Fruit fly (Drosophila melanogaster) Kc167 (cell line): ENCODE data around the gene CG7298.

Source experiments
- Sin3A ChIP-seq: fragments of >200 bp; optimal IDR thresholded peaks from 2 replicates; lab custom pipeline; 2018; ENCODE audit warnings: missing external identifiers
- insv ChIP-seq: fragments of >200 bp; optimal IDR thresholded peaks from 3 replicates; lab custom pipeline; 2018; ENCODE audit warnings: missing external identifiers
- psq ChIP-seq: fragments of >200 bp; optimal IDR thresholded peaks from 2 replicates; lab custom pipeline; 2017; ENCODE audit warnings: missing external identifiers

DNA sequence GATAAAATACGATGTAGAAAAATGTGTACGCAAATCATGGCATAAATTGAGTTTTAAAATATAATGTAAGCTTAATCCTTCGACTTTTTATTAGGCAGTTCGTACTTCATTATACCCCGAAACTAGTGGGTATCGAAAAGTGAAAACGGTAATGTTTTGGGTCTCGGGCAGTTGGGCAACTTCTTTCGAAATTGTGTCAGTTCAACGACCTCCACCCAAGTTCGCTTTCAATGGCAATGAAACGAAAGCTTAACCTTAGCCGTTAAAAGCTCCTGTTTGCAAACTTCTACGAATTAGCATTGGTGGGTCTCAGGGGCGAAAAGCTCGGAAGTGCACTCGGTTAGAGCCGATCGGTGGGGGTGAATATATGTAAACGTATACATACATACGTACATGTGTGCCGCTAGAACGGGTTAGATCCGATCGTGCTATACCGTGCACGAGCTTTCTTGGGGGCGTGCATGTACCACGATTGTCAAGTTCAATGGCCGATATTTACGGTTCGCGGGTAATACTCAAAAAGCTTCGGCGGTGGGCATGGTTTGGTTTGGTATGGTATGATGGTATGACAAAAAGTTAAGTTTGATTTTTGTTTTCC, 26.8 kb upstream of the CG7298 start:
- TF ChIP-seq insv (lab: Kevin White, UChicago): no peak
- no peak for TF ChIP-seq Sin3A (lab: Kevin White, UChicago)
- TF ChIP-seq psq (lab: Kevin White, UChicago): no peak
